Worm (Caenorhabditis elegans) whole organism, midembryonic: Measurements from ENCODE around the gene gst-24.

ENCODE experiments used
- T22C8.4 ChIP-seq: fragments of 200-800 bp; sonication (Bioruptor generic); IDR thresholded peaks from 2 replicates; pipeline ENCODE4 v1.3.6; 2022; ENCODE audit warnings: missing genetic modification characterization, missing compliant biosample characterization
- cog-1 ChIP-seq: sonication (generic microtip); optimal IDR thresholded peaks from 2 replicates; lab custom pipeline; 2016; ENCODE audit warnings: missing genetic modification characterization, missing compliant biosample characterization
- flt-1 ChIP-seq: fragments of 200-800 bp; sonication (Bioruptor generic); IDR thresholded peaks from 2 replicates; pipeline ENCODE4 v1.3.6; 2022; ENCODE audit warnings: missing genetic modification characterization, missing compliant biosample characterization
- ref-1 ChIP-seq: fragments of 200-800 bp; sonication (Bioruptor generic); conservative IDR thresholded peaks from 2 replicates; pipeline ENCODE4 v1.3.6; 2022; ENCODE audit warnings: missing genetic modification reagents, missing genetic modification characterization, missing compliant biosample characterization
- ztf-23 ChIP-seq: fragments of 200-800 bp; sonication (Bioruptor generic); IDR thresholded peaks from 2 replicates; pipeline ENCODE4 v1.3.6; 2022; ENCODE audit warnings: missing genetic modification reagents, missing genetic modification characterization, missing compliant biosample characterization
- ztf-29 ChIP-seq: fragments of 200-800 bp; sonication (Bioruptor generic); IDR thresholded peaks from 2 replicates; pipeline ENCODE4 v1.3.6; 2022; ENCODE audit warnings: missing genetic modification reagents, missing genetic modification characterization, missing compliant biosample characterization

ce11 chrII:13613096-13613495 is 1.9 kb upstream of the gst-24 start, which contains the start of gene gst-15:
- no peak for TF ChIP-seq flt-1 (GFP tag; lab: Robert Waterston, UW)
- no peak for TF ChIP-seq cog-1 (tag; lab: Kevin White, UChicago)
- TF ChIP-seq T22C8.4 (GFP tag; lab: Robert Waterston, UW): no peak
- no peak for TF ChIP-seq ztf-23 (GFP tag; lab: Robert Waterston, UW)
- no peak for TF ChIP-seq ref-1 (GFP tag; lab: Robert Waterston, UW)
- TF ChIP-seq ztf-29 (GFP tag; lab: Robert Waterston, UW): no peak
